Fruit fly (Drosophila melanogaster): Measurements from ENCODE around the gene Ccm3.

The Ccm3 gene

DNA sequence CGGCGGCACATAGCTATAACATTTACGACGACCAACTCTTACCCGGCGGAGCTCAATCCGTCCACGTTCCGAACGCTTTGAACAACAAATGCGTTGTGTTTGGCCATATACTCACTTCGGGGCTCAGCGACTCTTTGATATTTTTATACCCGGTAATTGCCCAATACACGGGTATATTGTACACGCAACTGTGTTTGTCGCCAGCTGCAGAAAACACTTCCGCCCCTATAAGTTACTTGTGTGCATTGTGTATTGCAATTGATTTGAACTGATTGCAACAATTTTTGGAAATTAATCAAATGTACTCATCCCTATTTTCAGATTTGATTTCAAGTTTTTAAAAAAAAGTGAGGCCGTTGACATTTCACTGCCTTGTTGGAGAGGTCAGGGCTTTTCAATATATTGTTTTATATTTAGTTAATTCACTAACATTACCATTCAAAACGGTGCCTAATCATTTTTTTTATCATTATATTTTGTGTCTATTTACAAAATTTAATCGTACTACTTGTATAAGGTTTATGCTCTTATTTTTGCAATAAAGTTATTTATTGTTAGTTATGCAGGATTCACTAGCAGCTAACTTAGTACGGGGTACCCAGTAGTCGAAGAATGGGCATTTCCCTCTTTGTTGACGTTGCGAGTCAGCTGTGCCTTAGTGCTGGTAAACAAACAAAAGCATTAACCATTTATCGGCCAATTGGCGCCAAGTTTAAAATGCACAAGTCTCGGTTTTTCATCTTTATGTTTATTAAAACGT, 28.7 kb upstream of the Ccm3 start, which contains the start of gene Nagk (continued):
- TF ChIP-seq Scr (GFP tag; IDR thresholded peaks at IDR 0.05; ENCODE audit: partially characterized antibody): no peak
- peak; percentile 50 for TF ChIP-seq Bteb2 (GFP tag; optimal IDR thresholded peaks at IDR 0.05)
- TF ChIP-seq Oli (tag; optimal IDR thresholded peaks at IDR 0.05): peak; percentile 80
- TF ChIP-seq CG8944 (GFP tag; optimal IDR thresholded peaks at IDR 0.05): peak; percentile 35
- peak; percentile 34 for TF ChIP-seq dmrt11E (tag; optimal IDR thresholded peaks at IDR 0.05)
- TF ChIP-seq Sry-δ (GFP tag; optimal IDR thresholded peaks at IDR 0.05): peak; percentile 37
- no peak for TF ChIP-seq CG11398 (GFP tag; optimal IDR thresholded peaks at IDR 0.05)
- no peak for TF ChIP-seq onecut (GFP tag; IDR thresholded peaks at IDR 0.05)
- peak; percentile 40 for TF ChIP-seq MTF-1 (GFP tag; optimal IDR thresholded peaks at IDR 0.05; ENCODE audit: borderline replicate concordance)
- TF ChIP-seq Dp (GFP tag; optimal IDR thresholded peaks at IDR 0.05): peak; percentile 84
- TF ChIP-seq D19B (GFP tag; optimal IDR thresholded peaks at IDR 0.05): peak; percentile 96
- TF ChIP-seq B-H2 (GFP tag; optimal IDR thresholded peaks at IDR 0.05): peak; percentile 43
- peak; percentile 82 for TF ChIP-seq CG18262 (tag; optimal IDR thresholded peaks at IDR 0.05)
- no peak for TF ChIP-seq ATbp (GFP tag; optimal IDR thresholded peaks at IDR 0.05)
- TF ChIP-seq prd (optimal IDR thresholded peaks at IDR 0.05): no peak
- peak; percentile 40 for TF ChIP-seq prd (GFP tag; IDR thresholded peaks at IDR 0.05)
- TF ChIP-seq CG7786 (GFP tag; optimal IDR thresholded peaks at IDR 0.05): peak; percentile 4
- peak; percentile 59 for TF ChIP-seq CG4328 (GFP tag; optimal IDR thresholded peaks at IDR 0.05)
- TF ChIP-seq dm (GFP tag; optimal IDR thresholded peaks at IDR 0.05): peak; percentile 38
- TF ChIP-seq CG5245 (GFP tag; optimal IDR thresholded peaks at IDR 0.05): peak; percentile 16
- TF ChIP-seq Med (GFP tag): peak; percentile 89
- TF ChIP-seq CG6272 (GFP tag; IDR thresholded peaks at IDR 0.05): no peak
- TF ChIP-seq CG3163 (GFP tag; optimal IDR thresholded peaks at IDR 0.05): no peak
- TF ChIP-seq tgo (GFP tag; IDR thresholded peaks at IDR 0.05): no peak
- TF ChIP-seq gcm (GFP tag; optimal IDR thresholded peaks at IDR 0.05): peak; percentile 92
- TF ChIP-seq CG11247 (GFP tag; IDR thresholded peaks at IDR 0.05): 0 out of 2 replicates have a peak, but pooled peaks have one; percentile 5
- peak; percentile 55 for TF ChIP-seq lbe (GFP tag; optimal IDR thresholded peaks at IDR 0.05)
- TF ChIP-seq CG17612 (GFP tag; IDR thresholded peaks at IDR 0.05): no peak
- peak; percentile 27 for TF ChIP-seq HHEX (GFP tag; optimal IDR thresholded peaks at IDR 0.05)
- TF ChIP-seq CG4707 (GFP tag; optimal IDR thresholded peaks at IDR 0.05): no peak
- TF ChIP-seq sug (tag; optimal IDR thresholded peaks at IDR 0.05): peak; percentile 64
- 0 out of 2 replicates have a peak, but pooled peaks have one; percentile 9 for TF ChIP-seq Ada2b (GFP tag; IDR thresholded peaks at IDR 0.05)
- peak; percentile 27 for TF ChIP-seq CG2875 (GFP tag; optimal IDR thresholded peaks at IDR 0.05)
- no peak for TF ChIP-seq Hey (tag; optimal IDR thresholded peaks at IDR 0.05)
- TF ChIP-seq kni (GFP tag; optimal IDR thresholded peaks at IDR 0.05): no peak
- no peak for TF ChIP-seq CG15479 (GFP tag; optimal IDR thresholded peaks at IDR 0.05)
- TF ChIP-seq CG12769 (tag; optimal IDR thresholded peaks at IDR 0.05): no peak
- no peak for TF ChIP-seq pita (GFP tag; optimal IDR thresholded peaks at IDR 0.05)
- TF ChIP-seq ham (GFP tag; IDR thresholded peaks at IDR 0.05): no peak
- peak; percentile 14 for TF ChIP-seq CG15601 (tag; optimal IDR thresholded peaks at IDR 0.05)
- TF ChIP-seq dimm (GFP tag; IDR thresholded peaks at IDR 0.05): no peak
- TF ChIP-seq wor (GFP tag; IDR thresholded peaks at IDR 0.05): no peak
- TF ChIP-seq CG10321 (GFP tag; IDR thresholded peaks at IDR 0.05): no peak
- peak; percentile 13 to 68 for TF ChIP-seq Hr51 (GFP tag; optimal IDR thresholded peaks at IDR 0.05)
- TF ChIP-seq CG17829 (tag; optimal IDR thresholded peaks at IDR 0.05): peak; percentile 39
- no peak for TF ChIP-seq ash1 (GFP tag; optimal IDR thresholded peaks at IDR 0.05)
- TF ChIP-seq ci (GFP tag; IDR thresholded peaks at IDR 0.05): peak; percentile 71
- TF ChIP-seq NfI (GFP tag; optimal IDR thresholded peaks at IDR 0.05): peak; percentile 45
- TF ChIP-seq grn (GFP tag; optimal IDR thresholded peaks at IDR 0.05): no peak
